Worm (Caenorhabditis elegans): ENCODE measurements around the gene cbd-1.
A peak's percentile ranks its signal among the peaks of the same experiment; 100 is the strongest.

ce11 chrIV:11352768-11353167 lies 20.0 kb upstream of the cbd-1 start:
- TF ChIP-seq ztf-4 (tag; optimal IDR thresholded peaks at IDR 0.05) (no peak), nhr-11 (tag; optimal IDR thresholded peaks at IDR 0.05) (peak; percentile 8), hmg-11 (tag; optimal IDR thresholded peaks at IDR 0.05) (no peak)
